Worm (Caenorhabditis elegans) whole organism, young adult: ENCODE results near the gene srg-38.

Experiments
- B0336.3 ChIP-seq: fragments of 200-800 bp; sonication (Bioruptor generic); IDR thresholded peaks from 2 replicates; pipeline ENCODE4 v1.3.6; 2022; ENCODE audit warnings: missing genetic modification characterization, missing compliant biosample characterization
- C17E4.6 ChIP-seq: fragments of 200-800 bp; sonication (Bioruptor generic); IDR thresholded peaks from 2 replicates; pipeline ENCODE4 v1.3.6; 2022; ENCODE audit warnings: missing genetic modification reagents, missing genetic modification characterization, missing compliant biosample characterization
- D2030.7 ChIP-seq: fragments of 200-800 bp; sonication (Bioruptor generic); IDR thresholded peaks from 2 replicates; pipeline ENCODE4 v1.3.6; 2022; ENCODE audit warnings: missing genetic modification reagents, missing genetic modification characterization, missing compliant biosample characterization
- F22D6.2 ChIP-seq: sonication (generic microtip); optimal IDR thresholded peaks from 2 replicates; lab custom pipeline; 2016; ENCODE audit warnings: mild to moderate bottlenecking, missing genetic modification characterization, missing compliant biosample characterization
- F23B12.7 ChIP-seq: sonication (generic microtip); optimal IDR thresholded peaks from 2 replicates; lab custom pipeline; 2017; ENCODE audit warnings: missing genetic modification characterization, mild to moderate bottlenecking, missing compliant biosample characterization, antibody characterized with exemption, moderate library complexity; ENCODE audit not compliant: insufficient read depth
- F55B11.4 ChIP-seq: sonication (generic microtip); optimal IDR thresholded peaks from 2 replicates; lab custom pipeline; 2016; ENCODE audit warnings: missing compliant biosample characterization, missing genetic modification characterization, borderline replicate concordance; ENCODE audit not compliant: insufficient read depth
- F57C9.4 ChIP-seq: sonication (generic microtip); optimal IDR thresholded peaks from 2 replicates; lab custom pipeline; 2017; ENCODE audit warnings: mild to moderate bottlenecking, missing genetic modification characterization, missing compliant biosample characterization
- K12H6.12 ChIP-seq: fragments of 200-800 bp; sonication (Bioruptor generic); optimal IDR thresholded peaks from 2 replicates; lab custom pipeline; 2018; ENCODE audit warnings: mild to moderate bottlenecking, missing genetic modification characterization, missing compliant biosample characterization
- T07F8.4 ChIP-seq: sonication (generic microtip); optimal IDR thresholded peaks from 2 replicates; lab custom pipeline; 2016; ENCODE audit warnings: mild to moderate bottlenecking, missing genetic modification characterization, moderate library complexity, missing compliant biosample characterization
- Y53G8AR.9 ChIP-seq: fragments of 200-800 bp; sonication (Bioruptor generic); conservative IDR thresholded peaks from 2 replicates; pipeline ENCODE4 v1.3.6; 2022; ENCODE audit warnings: missing genetic modification reagents, missing genetic modification characterization, missing compliant biosample characterization
- ama-1 ChIP-seq, 3 experiments: fragments of 150-350 bp in 1 of 3; sonication (generic microtip) in 2 of 3; optimal IDR thresholded peaks; 2 replicates each; lab custom pipeline; 2014 to 2018; ENCODE audit warnings: missing biosample characterization in 2 of 3, missing genetic modification characterization in 2 of 3, missing genetic modification reagents in 2 of 3
- atf-7 ChIP-seq: sonication (generic microtip); optimal IDR thresholded peaks from 2 replicates; lab custom pipeline; 2017; ENCODE audit warnings: mild to moderate bottlenecking, missing genetic modification characterization, missing compliant biosample characterization
- athp-1 ChIP-seq: sonication (generic microtip); optimal IDR thresholded peaks from 2 replicates; lab custom pipeline; 2017; ENCODE audit warnings: mild to moderate bottlenecking, missing genetic modification characterization, missing compliant biosample characterization
- ccch-3 ChIP-seq: fragments of 200-800 bp; sonication (Bioruptor generic); optimal IDR thresholded peaks from 2 replicates; lab custom pipeline; 2018; ENCODE audit warnings: mild to moderate bottlenecking, missing genetic modification characterization, missing compliant biosample characterization
- cebp-2 ChIP-seq: fragments of 200-800 bp; sonication (Bioruptor generic); IDR thresholded peaks from 2 replicates; pipeline ENCODE4 v1.3.6; 2022; ENCODE audit warnings: missing genetic modification characterization, missing compliant biosample characterization
- ceh-40 ChIP-seq: fragments of 200-800 bp; sonication (Bioruptor generic); IDR thresholded peaks from 2 replicates; pipeline ENCODE4 v1.3.6; 2022; ENCODE audit warnings: missing genetic modification characterization, missing compliant biosample characterization
- ceh-79 ChIP-seq: sonication (generic microtip); optimal IDR thresholded peaks from 2 replicates; lab custom pipeline; 2017; ENCODE audit warnings: mild to moderate bottlenecking, missing genetic modification characterization, missing compliant biosample characterization
- chd-7 ChIP-seq: sonication (generic microtip); optimal IDR thresholded peaks from 2 replicates; lab custom pipeline; 2016; ENCODE audit warnings: mild to moderate bottlenecking, missing genetic modification characterization, moderate library complexity, missing compliant biosample characterization
- die-1 ChIP-seq: sonication (generic microtip); optimal IDR thresholded peaks from 2 replicates; lab custom pipeline; 2016; ENCODE audit warnings: missing genotype, mild to moderate bottlenecking, missing genetic modification characterization, missing compliant biosample characterization
- dpff-1 ChIP-seq: sonication (generic microtip); optimal IDR thresholded peaks from 2 replicates; lab custom pipeline; 2017; ENCODE audit warnings: mild to moderate bottlenecking, missing genetic modification characterization, missing compliant biosample characterization
- dpl-1 ChIP-seq: fragments of 150-350 bp; optimal IDR thresholded peaks from 2 replicates; lab custom pipeline; 2014; ENCODE audit warnings: missing biosample characterization, missing genetic modification reagents, missing genetic modification characterization
- efl-1 ChIP-seq: fragments of 150-350 bp; optimal IDR thresholded peaks from 2 replicates; lab custom pipeline; 2014; ENCODE audit warnings: missing biosample characterization, missing genetic modification reagents, missing genetic modification characterization
- gei-17 ChIP-seq: fragments of 200-800 bp; sonication (Bioruptor generic); optimal IDR thresholded peaks from 2 replicates; lab custom pipeline; 2018; ENCODE audit warnings: mild to moderate bottlenecking, missing genetic modification characterization, missing compliant biosample characterization
- hsf-1 ChIP-seq: fragments of 200-800 bp; sonication (Bioruptor generic); IDR thresholded peaks from 2 replicates; pipeline ENCODE4 v1.3.6; 2022; ENCODE audit warnings: missing genetic modification reagents, missing genetic modification characterization, missing compliant biosample characterization
- lag-1 ChIP-seq: fragments of 200-800 bp; sonication (Bioruptor generic); IDR thresholded peaks from 2 replicates; pipeline ENCODE4 v1.3.6; 2022; ENCODE audit warnings: missing genetic modification reagents, missing genetic modification characterization, missing compliant biosample characterization
- let-607 ChIP-seq, 2 experiments: fragments of 200-800 bp in 1 of 2; sonication (Bioruptor generic) in 1 of 2; sonication (generic microtip) in 1 of 2; optimal IDR thresholded peaks; 2 replicates each; lab custom pipeline; 2016 to 2018; ENCODE audit warnings: mild to moderate bottlenecking in 2 of 2, missing compliant biosample characterization in 2 of 2, missing genetic modification characterization in 2 of 2, moderate library complexity in 2 of 2, missing genotype in 1 of 2
- lin-40 ChIP-seq: sonication (generic microtip); optimal IDR thresholded peaks from 2 replicates; lab custom pipeline; 2016; ENCODE audit warnings: missing genetic modification characterization, mild to moderate bottlenecking, missing compliant biosample characterization, missing genotype, missing genetic modification reagents
- lir-1 ChIP-seq: fragments of 200-800 bp; sonication (Bioruptor generic); conservative IDR thresholded peaks from 2 replicates; pipeline ENCODE4 v1.3.6; 2022; ENCODE audit warnings: missing genetic modification reagents, missing genetic modification characterization, missing compliant biosample characterization
- madf-3 ChIP-seq: fragments of 200-800 bp; sonication (Bioruptor generic); IDR thresholded peaks from 2 replicates; pipeline ENCODE4 v1.3.6; 2022; ENCODE audit warnings: missing genetic modification reagents, missing genetic modification characterization, missing compliant biosample characterization
- nfya-1 ChIP-seq: sonication (generic microtip); optimal IDR thresholded peaks from 2 replicates; lab custom pipeline; 2017; ENCODE audit warnings: antibody characterized with exemption, missing compliant biosample characterization, missing genetic modification characterization, borderline replicate concordance; ENCODE audit not compliant: insufficient read depth
- nfyb-1 ChIP-seq: fragments of 200-800 bp; sonication (Bioruptor generic); IDR thresholded peaks from 2 replicates; pipeline ENCODE4 v1.3.6; 2022; ENCODE audit warnings: missing genetic modification reagents, missing genetic modification characterization, missing compliant biosample characterization
- nhr-90 ChIP-seq: sonication (generic microtip); optimal IDR thresholded peaks from 2 replicates; lab custom pipeline; 2016; ENCODE audit warnings: missing genotype, mild to moderate bottlenecking, missing genetic modification characterization, missing compliant biosample characterization
- pbrm-1 ChIP-seq: fragments of 200-800 bp; sonication (Bioruptor generic); IDR thresholded peaks from 2 replicates; pipeline ENCODE4 v1.3.6; 2022; ENCODE audit warnings: missing genetic modification reagents, missing genetic modification characterization, missing compliant biosample characterization
- pha-4 ChIP-seq: fragments of 150-350 bp; sonication (generic microtip); optimal IDR thresholded peaks from 2 replicates; lab custom pipeline; 2014; ENCODE audit warnings: missing biosample characterization, missing genetic modification reagents, missing genetic modification characterization
- rec-8 ChIP-seq, 2 experiments: sonication (generic microtip); optimal IDR thresholded peaks; 2 replicates each; lab custom pipeline; 2016; ENCODE audit warnings: mild to moderate bottlenecking in 2 of 2, missing genetic modification characterization in 2 of 2, missing genetic modification reagents in 2 of 2, missing genotype in 2 of 2, missing biosample characterization in 1 of 2, missing compliant biosample characterization in 1 of 2, moderate library complexity in 1 of 2
- sdz-38 ChIP-seq: sonication (generic microtip); optimal IDR thresholded peaks from 2 replicates; lab custom pipeline; 2016; ENCODE audit warnings: missing genotype, missing genetic modification characterization, missing compliant biosample characterization
- sea-2 ChIP-seq: fragments of 200-800 bp; sonication (Bioruptor generic); IDR thresholded peaks from 2 replicates; pipeline ENCODE4 v1.3.6; 2022; ENCODE audit warnings: missing genetic modification characterization, missing compliant biosample characterization
- snpc-3.4 ChIP-seq: sonication (generic microtip); optimal IDR thresholded peaks from 2 replicates; lab custom pipeline; 2017; ENCODE audit warnings: missing genetic modification characterization, mild to moderate bottlenecking, missing compliant biosample characterization, antibody characterized with exemption, moderate library complexity, missing genotype, missing genetic modification reagents
- sptf-2 ChIP-seq: fragments of 200-800 bp; sonication (Bioruptor generic); optimal IDR thresholded peaks from 2 replicates; lab custom pipeline; 2018; ENCODE audit warnings: mild to moderate bottlenecking, missing genetic modification characterization, missing compliant biosample characterization
- unc-62 ChIP-seq: fragments of 150-350 bp; optimal IDR thresholded peaks from 2 replicates; lab custom pipeline; 2014; ENCODE audit warnings: missing biosample characterization, missing genetic modification reagents, missing genetic modification characterization
- xnd-1 ChIP-seq: sonication (generic microtip); optimal IDR thresholded peaks from 2 replicates; lab custom pipeline; 2016; ENCODE audit warnings: missing genotype, missing genetic modification reagents, missing genetic modification characterization, missing compliant biosample characterization
- ztf-25 ChIP-seq: fragments of 200-800 bp; sonication (Bioruptor generic); IDR thresholded peaks from 2 replicates; pipeline ENCODE4 v1.3.6; 2022; ENCODE audit warnings: missing genetic modification reagents, missing genetic modification characterization, missing compliant biosample characterization
- ztf-26 ChIP-seq: sonication (generic microtip); optimal IDR thresholded peaks from 2 replicates; lab custom pipeline; 2017; ENCODE audit warnings: missing genetic modification characterization, missing compliant biosample characterization
- ztf-3 ChIP-seq: fragments of 200-800 bp; sonication (Bioruptor generic); optimal IDR thresholded peaks from 2 replicates; lab custom pipeline; 2018; ENCODE audit warnings: mild to moderate bottlenecking, missing genetic modification characterization, missing compliant biosample characterization
- ztf-6 ChIP-seq: fragments of 200-800 bp; sonication (Bioruptor generic); IDR thresholded peaks from 2 replicates; pipeline ENCODE4 v1.3.6; 2022; ENCODE audit warnings: missing genetic modification reagents, missing genetic modification characterization, missing compliant biosample characterization

Gene srg-38

ce11 chrV:11119294-11119755, 36.1 kb downstream of the srg-38 start, which contains the start of gene scb-1:
Gene scb-1 (minus strand): TSS chrV:11119705.
- no peak for TF ChIP-seq F22D6.2 (tag; lab: Kevin White, UChicago)
- TF ChIP-seq nfyb-1 (GFP tag; lab: Robert Waterston, UW): 0 out of 2 replicates have a peak, but pooled peaks have one; percentile 18
- no peak for TF ChIP-seq sptf-2 (GFP tag; lab: Kevin White, UChicago)
- TF ChIP-seq D2030.7 (GFP tag; lab: Robert Waterston, UW): no peak
- no peak for TF ChIP-seq F55B11.4
- TF ChIP-seq gei-17 (GFP tag; lab: Kevin White, UChicago): no peak
- TF ChIP-seq dpff-1 (tag; lab: Kevin White, UChicago): peak; percentile 72
- no peak for TF ChIP-seq atf-7 (tag; lab: Kevin White, UChicago)
- TF ChIP-seq cebp-2 (GFP tag; lab: Robert Waterston, UW): no peak
- peak; percentile 22; the same call in 1 of the 2 replicates for TF ChIP-seq B0336.3 (GFP tag; lab: Robert Waterston, UW)
- TF ChIP-seq ceh-40: no peak
- 0 out of 2 replicates have a peak, but pooled peaks have one; percentile 27 for TF ChIP-seq ztf-25 (GFP tag; lab: Robert Waterston, UW)
- TF ChIP-seq pha-4 (tag; lab: Kevin White, UChicago): no peak
- no peak for TF ChIP-seq nfya-1 (tag; lab: Kevin White, UChicago)
- no peak for TF ChIP-seq dpl-1 (GFP tag; lab: Kevin White, UChicago)
- no peak for TF ChIP-seq athp-1 (tag; lab: Kevin White, UChicago)
- TF ChIP-seq let-607 (tag; optimal IDR thresholded peaks at IDR 0.05; lab: Kevin White, UChicago): peak in 1 of 2 experiments; percentile 25
- no peak for TF ChIP-seq F23B12.7 (tag; lab: Kevin White, UChicago)
- TF ChIP-seq madf-3 (GFP tag; lab: Robert Waterston, UW): 0 out of 2 replicates have a peak, but pooled peaks have one; percentile 48
- no peak for TF ChIP-seq ceh-79 (tag; lab: Kevin White, UChicago)
- TF ChIP-seq ztf-3 (GFP tag; lab: Kevin White, UChicago): no peak
- no peak for TF ChIP-seq T07F8.4
- peak; percentile 42 for TF ChIP-seq ztf-26 (tag; lab: Kevin White, UChicago)
- no peak for TF ChIP-seq lir-1 (GFP tag; lab: Robert Waterston, UW)
- peak; percentile 71 for TF ChIP-seq ama-1 (optimal IDR thresholded peaks at IDR 0.05; lab: Kevin White, UChicago)
- TF ChIP-seq ama-1 (GFP tag; optimal IDR thresholded peaks at IDR 0.05; lab: Kevin White, UChicago): no peak
- peak; percentile 8; the same call in 1 of the 2 replicates for TF ChIP-seq pbrm-1 (GFP tag; lab: Robert Waterston, UW)
- TF ChIP-seq snpc-3.4 (tag; lab: Kevin White, UChicago): peak; percentile 16
- peak; percentile 12 for TF ChIP-seq Y53G8AR.9 (GFP tag; lab: Robert Waterston, UW)
- no peak for TF ChIP-seq ztf-6 (GFP tag; lab: Robert Waterston, UW)
- TF ChIP-seq C17E4.6 (GFP tag; lab: Robert Waterston, UW): no peak
- TF ChIP-seq ccch-3: no peak
- TF ChIP-seq nhr-90: no peak
- TF ChIP-seq chd-7 (tag; lab: Kevin White, UChicago): no peak

- 0 out of 2 replicates have a peak, but pooled peaks have one; percentile 39 for TF ChIP-seq madf-3 (GFP tag; lab: Robert Waterston, UW)
- TF ChIP-seq ztf-26 (tag; lab: Kevin White, UChicago): peak; percentile 3
- no peak for TF ChIP-seq C17E4.6 (GFP tag; lab: Robert Waterston, UW)
- TF ChIP-seq efl-1 (GFP tag; lab: Kevin White, UChicago): no peak
- TF ChIP-seq sea-2 (GFP tag; lab: Robert Waterston, UW): no peak
- no peak for TF ChIP-seq die-1 (tag; lab: Kevin White, UChicago)
- TF ChIP-seq rec-8 (tag; optimal IDR thresholded peaks at IDR 0.05; lab: Kevin White, UChicago): no peak
- TF ChIP-seq xnd-1 (tag; lab: Kevin White, UChicago): no peak
- TF ChIP-seq lin-40 (tag; lab: Kevin White, UChicago): peak; percentile 20
- TF ChIP-seq F57C9.4: no peak
- 0 out of 2 replicates have a peak, but pooled peaks have one; percentile 13 for TF ChIP-seq nfyb-1 (GFP tag; lab: Robert Waterston, UW)
- TF ChIP-seq lag-1 (GFP tag; lab: Robert Waterston, UW): no peak
- TF ChIP-seq dpl-1 (GFP tag; lab: Kevin White, UChicago): no peak
- TF ChIP-seq lir-1 (GFP tag; lab: Robert Waterston, UW): no peak
- no peak for TF ChIP-seq sdz-38 (tag; lab: Kevin White, UChicago)
- no peak for TF ChIP-seq nhr-90
- TF ChIP-seq unc-62 (GFP tag; lab: Kevin White, UChicago): no peak
- 0 out of 2 replicates have a peak, but pooled peaks have one; percentile 11 for TF ChIP-seq hsf-1 (GFP tag; lab: Robert Waterston, UW)
- TF ChIP-seq gei-17 (GFP tag; lab: Kevin White, UChicago): no peak
- TF ChIP-seq pbrm-1 (GFP tag; lab: Robert Waterston, UW): peak; percentile 30; the same call in 1 of the 2 replicates
- TF ChIP-seq K12H6.12: no peak
Measured at ce11 chrV:11118179-11118725, 37.2 kb downstream of the srg-38 start.
